Worm (Caenorhabditis elegans): ENCODE data around the gene C36C9.5.

- TF ChIP-seq dao-5 (tag; optimal IDR thresholded peaks at IDR 0.05) (no peak), W03F9.2 (tag; optimal IDR thresholded peaks at IDR 0.05) (no peak)
Measured at ce11 chrX:1703049-1703448, 691 bp downstream of the C36C9.5 start.

Measured in whole organism, L4/young adult.